Comparison of ENCODE assay signal across 1 fruit fly cellular context in genomic region chr3L:6855101-6855796, dm6.
A peak's percentile ranks its signal among the peaks of the same experiment; 100 is the strongest.
TF ChIP-seq lines count a peak whose summit lies in the region.

No protein-coding gene starts in this region.

TF ChIP-seq in whole organism, embryonic, 481 proteins besides CTCF, POLR2A, EP300 and RAD21 (continued from another document):
- peak in 1 of 2 experiments; percentile 15 for TF ChIP-seq bsh (GFP tag; optimal IDR thresholded peaks at IDR 0.05; lab: Kevin White, UChicago)
- no peak for TF ChIP-seq Opbp (GFP tag; IDR thresholded peaks at IDR 0.05; lab: Robert Waterston, UW; ENCODE audit: partially characterized antibody)
- no peak for TF ChIP-seq scrt (GFP tag; optimal IDR thresholded peaks at IDR 0.05; lab: Kevin White, UChicago)
- TF ChIP-seq Nf-YB (GFP tag; optimal IDR thresholded peaks at IDR 0.05; lab: Kevin White, UChicago), result no peak
- 0 out of 3 replicates have a peak, but pooled peaks have one; percentile 10 for TF ChIP-seq so (GFP tag; IDR thresholded peaks at IDR 0.05; lab: Robert Waterston, UW)
- TF ChIP-seq Lhr (GFP tag; optimal IDR thresholded peaks at IDR 0.05; lab: Kevin White, UChicago), result no peak
- TF ChIP-seq Dad (GFP tag; optimal IDR thresholded peaks at IDR 0.05; lab: Kevin White, UChicago), result no peak
- no peak for TF ChIP-seq rib (GFP tag; IDR thresholded peaks at IDR 0.05; lab: Robert Waterston, UW)
- TF ChIP-seq abd-A (tag; optimal IDR thresholded peaks at IDR 0.05; lab: Kevin White, UChicago), result no peak
- TF ChIP-seq az2 (GFP tag; optimal IDR thresholded peaks at IDR 0.05; lab: Kevin White, UChicago), result no peak
- TF ChIP-seq CG11247 (GFP tag; IDR thresholded peaks at IDR 0.05; lab: Robert Waterston, UW), result 0 out of 2 replicates have a peak, but pooled peaks have one; percentile 35
- no peak for TF ChIP-seq ems (GFP tag; optimal IDR thresholded peaks at IDR 0.05; lab: Kevin White, UChicago)
- TF ChIP-seq CG15479 (GFP tag; optimal IDR thresholded peaks at IDR 0.05; lab: Kevin White, UChicago), result no peak
- TF ChIP-seq Side (GFP tag; optimal IDR thresholded peaks at IDR 0.05; lab: Kevin White, UChicago), result no peak
- peak; percentile 61 for TF ChIP-seq row (GFP tag; IDR thresholded peaks at IDR 0.05; lab: Robert Waterston, UW)
- TF ChIP-seq CG42726 (GFP tag; IDR thresholded peaks at IDR 0.05; lab: Robert Waterston, UW; ENCODE audit: partially characterized antibody), result no peak
- TF ChIP-seq Nf-YA (GFP tag; IDR thresholded peaks at IDR 0.05; lab: Robert Waterston, UW), result no peak
- no peak for TF ChIP-seq Nf-YC (tag; optimal IDR thresholded peaks at IDR 0.05; lab: Kevin White, UChicago)
- no peak for TF ChIP-seq CG30020 (tag; optimal IDR thresholded peaks at IDR 0.05; lab: Kevin White, UChicago)
- TF ChIP-seq kay (GFP tag; optimal IDR thresholded peaks at IDR 0.05; lab: Kevin White, UChicago), result no peak
- TF ChIP-seq CG16815 (GFP tag; optimal IDR thresholded peaks at IDR 0.05; lab: Kevin White, UChicago), result no peak
- peak; percentile 94 for TF ChIP-seq Hey (tag; optimal IDR thresholded peaks at IDR 0.05; lab: Kevin White, UChicago)
- no peak for TF ChIP-seq CG4820 (GFP tag; optimal IDR thresholded peaks at IDR 0.05; lab: Kevin White, UChicago)
- TF ChIP-seq eve (GFP tag; optimal IDR thresholded peaks at IDR 0.05; lab: Kevin White, UChicago), result peak in 1 of 2 experiments; percentile 25
- TF ChIP-seq Optix (GFP tag; IDR thresholded peaks at IDR 0.05; lab: Robert Waterston, UW), result no peak
- TF ChIP-seq Meics (GFP tag; optimal IDR thresholded peaks at IDR 0.05; lab: Kevin White, UChicago), result no peak
- no peak for TF ChIP-seq Fer2 (tag; optimal IDR thresholded peaks at IDR 0.05; lab: Kevin White, UChicago)
- no peak for TF ChIP-seq CG15269 (tag; optimal IDR thresholded peaks at IDR 0.05; lab: Kevin White, UChicago)
- TF ChIP-seq nerfin-1 (tag; optimal IDR thresholded peaks at IDR 0.05; lab: Kevin White, UChicago), result no peak
- TF ChIP-seq chinmo (GFP tag; IDR thresholded peaks at IDR 0.05; lab: Robert Waterston, UW; ENCODE audit: partially characterized antibody), result no peak
- no peak for TF ChIP-seq Tbp (GFP tag; optimal IDR thresholded peaks at IDR 0.05; lab: Kevin White, UChicago)
- TF ChIP-seq CG3838 (GFP tag; optimal IDR thresholded peaks at IDR 0.05; lab: Kevin White, UChicago), result no peak
- TF ChIP-seq YL-1 (GFP tag; optimal IDR thresholded peaks at IDR 0.05; lab: Kevin White, UChicago), result no peak
- no peak for TF ChIP-seq crp (GFP tag; optimal IDR thresholded peaks at IDR 0.05; lab: Kevin White, UChicago)
- TF ChIP-seq ash1 (GFP tag; optimal IDR thresholded peaks at IDR 0.05; lab: Kevin White, UChicago), result no peak
- TF ChIP-seq sna (GFP tag; IDR thresholded peaks at IDR 0.05; lab: Robert Waterston, UW; ENCODE audit: partially characterized antibody), result no peak
- no peak for TF ChIP-seq Gsc (GFP tag; IDR thresholded peaks at IDR 0.05; lab: Robert Waterston, UW)
- TF ChIP-seq maf-S (GFP tag; optimal IDR thresholded peaks at IDR 0.05; lab: Kevin White, UChicago), result no peak
- TF ChIP-seq Hr39 (optimal IDR thresholded peaks at IDR 0.05; lab: Kevin White, UChicago), result no peak
- no peak for TF ChIP-seq tna (GFP tag; IDR thresholded peaks at IDR 0.05; lab: Robert Waterston, UW; ENCODE audit: partially characterized antibody)
- no peak for TF ChIP-seq ttk (GFP tag; IDR thresholded peaks at IDR 0.05; lab: Robert Waterston, UW)
- no peak for TF ChIP-seq CG15514 (GFP tag; optimal IDR thresholded peaks at IDR 0.05; lab: Kevin White, UChicago)
- no peak for TF ChIP-seq CG7556 (GFP tag; optimal IDR thresholded peaks at IDR 0.05; lab: Kevin White, UChicago)
- no peak for TF ChIP-seq CG32532 (GFP tag; IDR thresholded peaks at IDR 0.05; lab: Robert Waterston, UW)
- TF ChIP-seq CG6272 (GFP tag; IDR thresholded peaks at IDR 0.05; lab: Robert Waterston, UW), result no peak
- TF ChIP-seq CG5180 (GFP tag; optimal IDR thresholded peaks at IDR 0.05; lab: Kevin White, UChicago), result no peak
- no peak for TF ChIP-seq CoRest (tag; optimal IDR thresholded peaks at IDR 0.05; lab: Kevin White, UChicago)
- TF ChIP-seq CG3847 (GFP tag; IDR thresholded peaks at IDR 0.05; lab: Robert Waterston, UW), result no peak
- no peak for TF ChIP-seq B-H1 (GFP tag; IDR thresholded peaks at IDR 0.05; lab: Robert Waterston, UW)
- TF ChIP-seq CG31224 (GFP tag; IDR thresholded peaks at IDR 0.05; lab: Robert Waterston, UW), result no peak
- no peak for TF ChIP-seq D19A (tag; optimal IDR thresholded peaks at IDR 0.05; lab: Kevin White, UChicago)
- TF ChIP-seq Dll (GFP tag; IDR thresholded peaks at IDR 0.05; lab: Robert Waterston, UW; ENCODE audit: partially characterized antibody), result no peak
- no peak for TF ChIP-seq her (GFP tag; optimal IDR thresholded peaks at IDR 0.05; lab: Kevin White, UChicago)
- no peak for TF ChIP-seq H2.0 (GFP tag; IDR thresholded peaks at IDR 0.05; lab: Robert Waterston, UW)
- TF ChIP-seq CG4282 (GFP tag; optimal IDR thresholded peaks at IDR 0.05; lab: Kevin White, UChicago), result no peak
- no peak for TF ChIP-seq CG17802 (tag; optimal IDR thresholded peaks at IDR 0.05; lab: Kevin White, UChicago)
- TF ChIP-seq CG17829 (tag; optimal IDR thresholded peaks at IDR 0.05; lab: Kevin White, UChicago), result no peak
- no peak for TF ChIP-seq Pdp1 (GFP tag; optimal IDR thresholded peaks at IDR 0.05; lab: Kevin White, UChicago)
